Fruit fly (Drosophila melanogaster) whole organism, adult: ENCODE measurements around the gene Mulk.

Source experiments
- CG11617 ChIP-seq: fragments of 200-800 bp; sonication (Bioruptor generic); optimal IDR thresholded peaks from 2 replicates; lab custom pipeline; 2017; ENCODE audit warnings: mild to moderate bottlenecking, missing biosample characterization, missing genetic modification reagents, missing genetic modification characterization
- CG12768 ChIP-seq: fragments of 200-800 bp; sonication (Bioruptor generic); optimal IDR thresholded peaks from 2 replicates; lab custom pipeline; 2017; ENCODE audit warnings: missing biosample characterization, missing genetic modification characterization, mild to moderate bottlenecking, moderate library complexity, missing genetic modification reagents
- CG14711 ChIP-seq: fragments of 200-800 bp; sonication (Bioruptor generic); optimal IDR thresholded peaks from 2 replicates; lab custom pipeline; 2018; ENCODE audit warnings: missing biosample characterization, mild to moderate bottlenecking, missing genetic modification characterization, moderate library complexity
- CG1620 ChIP-seq: fragments of 200-800 bp; sonication (Bioruptor generic); optimal IDR thresholded peaks from 2 replicates; lab custom pipeline; 2016; ENCODE audit warnings: missing biosample characterization, missing genetic modification characterization
- CG33017 ChIP-seq: fragments of 200-800 bp; sonication (Bioruptor generic); optimal IDR thresholded peaks from 2 replicates; lab custom pipeline; 2018; ENCODE audit warnings: missing biosample characterization, mild to moderate bottlenecking, missing genetic modification characterization, moderate library complexity
- CG5204 ChIP-seq: fragments of 200-800 bp; sonication (Bioruptor generic); optimal IDR thresholded peaks from 2 replicates; lab custom pipeline; 2016; ENCODE audit warnings: missing biosample characterization, missing genetic modification characterization
- CG7045 ChIP-seq: fragments of 200-800 bp; sonication (Bioruptor generic); optimal IDR thresholded peaks from 2 replicates; lab custom pipeline; 2017; ENCODE audit warnings: missing biosample characterization, mild to moderate bottlenecking, missing genetic modification characterization
- CG7101 ChIP-seq: fragments of 200-800 bp; sonication (Bioruptor generic); optimal IDR thresholded peaks from 2 replicates; lab custom pipeline; 2018; ENCODE audit warnings: missing biosample characterization, mild to moderate bottlenecking, missing genetic modification characterization, moderate library complexity
- Clk ChIP-seq: fragments of 200-800 bp; sonication (Bioruptor generic); optimal IDR thresholded peaks from 2 replicates; lab custom pipeline; 2017; ENCODE audit warnings: missing biosample characterization, missing genetic modification characterization
- Crg-1 ChIP-seq: fragments of 200-800 bp; sonication (Bioruptor generic); optimal IDR thresholded peaks from 2 replicates; lab custom pipeline; 2016; ENCODE audit warnings: missing biosample characterization, missing genetic modification characterization
- Hr96 ChIP-seq: fragments of 200-800 bp; sonication (Bioruptor generic); optimal IDR thresholded peaks from 2 replicates; lab custom pipeline; 2016; ENCODE audit warnings: missing biosample characterization, missing genetic modification characterization
- Mnt ChIP-seq: fragments of 200-800 bp; sonication (Bioruptor generic); optimal IDR thresholded peaks from 2 replicates; lab custom pipeline; 2016; ENCODE audit warnings: missing biosample characterization, mild to moderate bottlenecking, missing genetic modification characterization
- bab1 ChIP-seq: fragments of 200-800 bp; sonication (Bioruptor generic); optimal IDR thresholded peaks from 3 replicates; lab custom pipeline; 2019; ENCODE audit warnings: missing biosample characterization, mild to moderate bottlenecking, missing genetic modification characterization, moderate library complexity
- cic ChIP-seq: fragments of 200-800 bp; sonication (Bioruptor generic); optimal IDR thresholded peaks from 2 replicates; lab custom pipeline; 2017; ENCODE audit warnings: missing biosample characterization, mild to moderate bottlenecking, missing genetic modification characterization, moderate library complexity
- cnc ChIP-seq, 2 experiments: fragments of >200 bp; optimal IDR thresholded peaks; 2 replicates each; lab custom pipeline; 2017
- kay ChIP-seq: fragments of 200-800 bp; sonication (Bioruptor generic); peaks from one replicate; lab custom pipeline; 2016; ENCODE audit warnings: missing biosample characterization, missing genetic modification characterization, borderline replicate concordance
- ovo ChIP-seq: fragments of 200-800 bp; sonication (Bioruptor generic); optimal IDR thresholded peaks from 2 replicates; lab custom pipeline; 2016; ENCODE audit warnings: missing biosample characterization, missing genetic modification characterization
- pad ChIP-seq: fragments of 200-800 bp; sonication (Bioruptor generic); optimal IDR thresholded peaks from 3 replicates; lab custom pipeline; 2017; ENCODE audit warnings: missing biosample characterization, missing genetic modification characterization, mild to moderate bottlenecking, moderate library complexity, missing genetic modification reagents
- tj ChIP-seq: fragments of 200-800 bp; sonication (Bioruptor generic); optimal IDR thresholded peaks from 3 replicates; lab custom pipeline; 2017; ENCODE audit warnings: missing biosample characterization, mild to moderate bottlenecking, missing genetic modification characterization, moderate library complexity
- toe ChIP-seq: fragments of 200-800 bp; sonication (Bioruptor generic); optimal IDR thresholded peaks from 2 replicates; lab custom pipeline; 2016; ENCODE audit warnings: missing biosample characterization, missing genetic modification characterization

Gene Mulk

DNA sequence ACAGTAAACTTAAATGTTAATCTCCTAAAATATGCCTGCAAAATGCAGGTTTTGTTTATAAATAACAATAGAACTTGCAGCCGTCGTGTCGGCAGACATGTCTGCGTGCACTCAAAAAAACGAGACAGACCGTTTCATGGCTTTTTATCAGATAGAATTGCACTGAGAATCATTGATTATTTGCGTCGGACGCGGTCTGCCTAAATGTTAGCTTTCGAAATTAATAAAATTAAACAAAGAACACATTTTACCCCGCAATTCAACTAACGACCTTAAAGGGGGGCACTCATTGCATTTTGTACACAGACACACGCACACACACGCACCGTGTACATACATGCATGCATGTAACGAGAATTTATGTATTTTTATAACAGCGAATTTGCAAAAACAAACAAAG, 7.0 kb downstream of the Mulk start:
- peak; percentile 21 for TF ChIP-seq tj (GFP tag; lab: Kevin White, UChicago)
- peak; percentile 32 for TF ChIP-seq CG12768 (GFP tag; lab: Kevin White, UChicago)
- TF ChIP-seq kay, result peak; percentile 70
- peak; percentile 51 for TF ChIP-seq Mnt (GFP tag; lab: Kevin White, UChicago)
- no peak for TF ChIP-seq cnc (optimal IDR thresholded peaks at IDR 0.05; lab: Kevin White, UChicago)
- TF ChIP-seq ovo (GFP tag; lab: Kevin White, UChicago), result no peak
- TF ChIP-seq pad (GFP tag; lab: Kevin White, UChicago), result no peak
- TF ChIP-seq CG5204, result no peak
- TF ChIP-seq CG7101, result no peak
- TF ChIP-seq cic (GFP tag; lab: Kevin White, UChicago), result no peak
- TF ChIP-seq Hr96 (GFP tag; lab: Kevin White, UChicago), result no peak
- peak; percentile 30 for TF ChIP-seq CG11617 (GFP tag; lab: Kevin White, UChicago)

DNA sequence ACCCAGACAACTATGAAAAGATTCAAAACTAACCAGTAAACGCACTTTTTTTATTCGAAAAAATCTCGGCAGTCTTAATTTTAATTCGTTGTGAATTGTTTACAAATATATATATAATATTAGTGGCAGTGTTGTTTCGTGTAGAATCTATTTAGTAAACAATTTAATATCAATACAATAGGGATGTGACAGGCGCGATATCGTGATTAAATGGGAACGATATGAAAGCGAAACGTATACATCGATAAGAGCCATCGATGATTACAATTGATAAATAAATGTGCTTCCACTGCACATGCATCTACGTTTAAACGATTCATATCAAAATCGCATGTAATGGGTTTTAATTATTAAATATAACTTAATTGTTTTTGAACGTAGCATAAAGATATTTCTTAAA, 7.5 kb downstream of the Mulk start:
- peak; percentile 34 for TF ChIP-seq bab1
- TF ChIP-seq kay, result peak; percentile 71
- TF ChIP-seq Crg-1 (GFP tag; lab: Kevin White, UChicago), result no peak
- no peak for TF ChIP-seq CG7045
- TF ChIP-seq CG11617 (GFP tag; lab: Kevin White, UChicago), result no peak
- peak; percentile 41 for TF ChIP-seq CG1620
- TF ChIP-seq CG7101, result peak; percentile 3
- no peak for TF ChIP-seq CG33017
- TF ChIP-seq CG12768 (GFP tag; lab: Kevin White, UChicago), result no peak

DNA sequence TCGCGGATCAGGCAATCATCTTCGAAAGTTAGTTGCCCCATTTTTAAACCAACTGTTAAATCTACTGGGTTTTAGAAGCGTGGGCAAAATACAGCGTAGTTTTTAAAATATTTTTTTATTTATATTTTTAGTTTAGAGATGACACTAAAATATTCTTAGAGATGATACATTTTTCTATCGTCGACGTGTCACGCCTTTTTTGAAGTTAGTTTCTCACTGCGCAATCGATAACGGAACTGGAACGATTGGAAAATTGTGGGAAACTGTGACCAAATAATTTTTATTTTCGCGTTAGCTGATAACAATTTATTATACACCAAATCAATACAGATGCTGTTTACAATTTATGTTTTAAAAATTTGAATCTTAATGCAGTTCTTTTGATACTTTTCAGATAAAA, 8.8 kb downstream of the Mulk start, which contains the start of gene Utx:
Utx (minus strand) TSS at position 154 of the 400 bp plus-strand sequence.
- TF ChIP-seq CG14711 (tag; lab: Kevin White, UChicago), result no peak
- TF ChIP-seq Mnt (GFP tag; lab: Kevin White, UChicago), result peak; percentile 5
- no peak for TF ChIP-seq Clk (GFP tag; lab: Kevin White, UChicago)
- TF ChIP-seq CG1620, result peak; percentile 24
- no peak for TF ChIP-seq kay
- TF ChIP-seq cic (GFP tag; lab: Kevin White, UChicago), result no peak
- TF ChIP-seq cnc (optimal IDR thresholded peaks at IDR 0.05; lab: Kevin White, UChicago), result no peak

DNA sequence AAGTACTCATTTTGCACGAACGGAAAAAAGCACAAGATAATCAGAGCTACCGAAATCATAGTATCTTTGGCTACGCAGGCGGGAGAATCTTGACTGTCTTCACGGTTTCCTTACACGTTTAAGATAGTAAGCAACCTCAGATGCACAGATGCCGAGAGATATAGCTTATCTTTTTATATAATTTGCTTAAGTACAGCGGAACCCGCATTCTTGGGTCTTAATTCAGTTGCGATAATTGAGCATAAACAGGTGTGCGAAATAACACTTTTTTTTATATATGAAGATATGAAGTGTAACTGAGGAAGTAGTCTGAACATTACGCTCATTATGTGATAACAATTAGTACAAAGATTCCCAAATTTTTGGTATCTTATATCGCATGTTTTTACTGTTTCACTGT, 10.9 kb downstream of the Mulk start, which contains the start of gene CG34043:
CG34043 (minus strand) TSS at position 101 of the 400 bp plus-strand sequence.
- no peak for TF ChIP-seq Hr96 (GFP tag; lab: Kevin White, UChicago)
- TF ChIP-seq Crg-1 (GFP tag; lab: Kevin White, UChicago), result no peak
- TF ChIP-seq Clk (GFP tag; lab: Kevin White, UChicago), result no peak
- TF ChIP-seq tj (GFP tag; lab: Kevin White, UChicago), result no peak
- no peak for TF ChIP-seq CG7045
- TF ChIP-seq Mnt (GFP tag; lab: Kevin White, UChicago), result no peak
- no peak for TF ChIP-seq CG7101
- TF ChIP-seq toe (GFP tag; lab: Kevin White, UChicago), result no peak
- TF ChIP-seq bab1, result no peak
- TF ChIP-seq cnc (optimal IDR thresholded peaks at IDR 0.05; lab: Kevin White, UChicago), result no peak
- TF ChIP-seq ovo (GFP tag; lab: Kevin White, UChicago), result no peak
- no peak for TF ChIP-seq CG33017

DNA sequence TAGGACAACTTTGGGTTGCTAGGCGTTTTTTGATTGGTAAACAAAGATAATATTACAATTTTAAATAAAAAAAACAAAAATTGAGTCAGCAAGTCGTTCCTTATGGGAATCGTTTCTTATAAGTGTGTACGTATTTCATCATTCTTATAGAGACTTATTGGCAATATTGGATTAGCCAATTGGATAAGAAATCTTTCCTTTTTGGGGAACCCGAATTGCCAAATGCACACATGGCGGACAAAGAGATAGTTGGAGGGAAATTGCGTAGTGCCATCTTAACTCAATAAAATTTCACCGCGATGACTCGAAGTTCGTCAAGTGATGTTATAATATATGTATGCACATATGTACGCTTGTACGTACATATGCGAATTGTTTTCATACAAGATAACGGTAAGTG, 21.4 kb downstream of the Mulk start:
- TF ChIP-seq Mnt (GFP tag; lab: Kevin White, UChicago) (no peak), kay (peak; percentile 61)

DNA sequence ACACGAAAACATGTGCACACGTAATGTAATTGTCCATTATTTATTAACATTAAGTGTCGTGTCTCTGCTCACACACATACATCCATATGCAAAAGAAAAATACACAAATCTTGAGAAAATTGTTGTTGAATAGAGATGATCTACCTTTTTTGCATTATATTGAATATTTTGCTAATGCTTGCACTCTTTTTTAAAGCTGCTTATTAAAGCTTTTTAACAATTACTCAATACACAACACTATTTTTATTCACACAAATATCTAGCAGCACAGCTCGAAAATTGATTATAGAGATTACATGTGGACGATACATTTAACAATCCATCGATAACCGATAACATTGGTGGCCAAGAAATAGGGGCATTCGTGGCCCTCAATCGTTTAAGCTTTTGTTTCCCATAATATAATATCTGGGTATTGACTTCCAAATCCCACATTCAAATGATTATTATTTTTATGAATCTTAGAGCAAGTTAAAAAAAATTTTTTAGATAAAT, 22.3 kb downstream of the Mulk start, which contains the start of gene Ufd4:
Ufd4 (minus strand) TSS at position 300 of the 495 bp plus-strand sequence.
- TF ChIP-seq CG12768 (GFP tag; lab: Kevin White, UChicago) (peak; percentile 30), CG1620 (peak; percentile 14), CG33017 (peak; percentile 62), toe (GFP tag; lab: Kevin White, UChicago) (no peak), CG7045 (peak; percentile 61), kay (no peak), Hr96 (GFP tag; lab: Kevin White, UChicago) (no peak), tj (GFP tag; lab: Kevin White, UChicago) (peak; percentile 1), CG11617 (GFP tag; lab: Kevin White, UChicago) (peak; percentile 53), cic (GFP tag; lab: Kevin White, UChicago) (peak; percentile 14), bab1 (peak; percentile 68), CG7101 (peak; percentile 55), Mnt (GFP tag; lab: Kevin White, UChicago) (peak; percentile 56), CG14711 (tag; lab: Kevin White, UChicago) (peak; percentile 58)

DNA sequence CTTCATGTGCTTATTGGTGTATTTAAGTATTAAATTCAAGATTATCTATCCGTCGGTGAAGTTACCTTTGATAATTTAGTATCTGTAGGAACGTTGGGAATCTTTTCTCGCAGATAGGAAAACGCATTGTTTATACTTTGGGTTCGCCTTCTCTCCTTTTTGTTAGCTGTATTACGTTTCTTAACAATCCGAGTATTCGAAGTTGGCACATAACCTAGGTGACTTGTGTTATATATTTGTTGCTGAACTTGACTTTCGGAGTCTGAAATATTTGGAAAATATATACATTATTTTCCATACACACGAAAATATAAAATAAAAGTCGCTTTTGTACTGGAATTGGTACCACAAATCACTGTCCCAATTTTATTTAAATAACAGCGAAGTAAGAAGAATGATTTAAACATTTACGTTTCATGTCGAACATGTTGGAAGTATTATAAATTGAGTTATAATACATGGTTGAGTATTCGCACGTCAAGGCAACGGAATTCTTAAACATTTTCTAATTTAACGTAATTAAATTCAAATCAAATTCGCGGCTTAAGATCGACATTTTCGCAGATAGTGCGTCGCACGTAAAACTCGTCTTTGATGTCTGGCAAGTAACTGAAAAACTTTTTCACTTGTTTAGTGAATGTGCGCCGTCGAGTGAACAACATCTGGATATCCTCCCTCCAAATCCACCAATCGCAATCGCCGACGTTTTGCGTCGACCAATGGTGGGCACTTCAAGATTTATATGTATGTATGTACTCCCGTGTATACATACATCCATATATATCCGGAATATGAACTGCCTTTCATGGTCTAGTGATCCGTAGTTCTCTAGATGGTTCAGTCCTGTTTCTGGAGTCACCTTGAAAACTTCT, 25.2 kb downstream of the Mulk start, which contains the start of gene Hand:
Hand (minus strand) TSS at position 588 of the 872 bp plus-strand sequence.
- peak; percentile 93 for TF ChIP-seq kay
- TF ChIP-seq Clk (GFP tag; lab: Kevin White, UChicago), result no peak
